Worm (Caenorhabditis elegans) whole organism, mixed stage, embryonic: ENCODE measurements around the gene skr-3.

Source experiments
- M03D4.4 ChIP-seq: sonication (generic microtip); optimal IDR thresholded peaks from 2 replicates; lab custom pipeline; 2017; ENCODE audit warnings: mild to moderate bottlenecking, missing genetic modification characterization, missing compliant biosample characterization
- bed-3 ChIP-seq: fragments of 200-800 bp; sonication (Bioruptor generic); optimal IDR thresholded peaks from 3 replicates; lab custom pipeline; 2018; ENCODE audit warnings: mild to moderate bottlenecking, missing genetic modification characterization, moderate library complexity, missing compliant biosample characterization
- blmp-1 ChIP-seq: fragments of 150-350 bp; optimal IDR thresholded peaks from 2 replicates; lab custom pipeline; 2014; ENCODE audit warnings: missing biosample characterization, missing genetic modification characterization
- ceh-39 ChIP-seq: fragments of 150-350 bp; optimal IDR thresholded peaks from 2 replicates; lab custom pipeline; 2014; ENCODE audit warnings: missing biosample characterization, missing genetic modification characterization
- ceh-43 ChIP-seq: fragments of 200-800 bp; sonication (Bioruptor generic); optimal IDR thresholded peaks from 2 replicates; lab custom pipeline; 2018; ENCODE audit warnings: mild to moderate bottlenecking, missing genetic modification characterization, moderate library complexity, missing compliant biosample characterization
- ceh-83 ChIP-seq: fragments of 200-800 bp; sonication (Bioruptor generic); optimal IDR thresholded peaks from 2 replicates; lab custom pipeline; 2018; ENCODE audit warnings: mild to moderate bottlenecking, missing genetic modification characterization, missing compliant biosample characterization
- ces-1 ChIP-seq: fragments of 150-350 bp; optimal IDR thresholded peaks from 2 replicates; lab custom pipeline; 2014; ENCODE audit warnings: missing biosample characterization, missing genetic modification reagents, missing genetic modification characterization
- cnd-1 ChIP-seq: fragments of 200-800 bp; sonication (Bioruptor generic); optimal IDR thresholded peaks from 2 replicates; lab custom pipeline; 2018; ENCODE audit warnings: mild to moderate bottlenecking, missing genetic modification characterization, missing compliant biosample characterization
- drap-1 ChIP-seq: fragments of 200-800 bp; sonication (Bioruptor generic); optimal IDR thresholded peaks from 3 replicates; lab custom pipeline; 2018; ENCODE audit warnings: mild to moderate bottlenecking, missing genetic modification characterization, missing compliant biosample characterization
- elt-1 ChIP-seq: sonication (generic microtip); optimal IDR thresholded peaks from 2 replicates; lab custom pipeline; 2017; ENCODE audit warnings: missing genetic modification characterization, mild to moderate bottlenecking, missing compliant biosample characterization, antibody characterized with exemption, moderate library complexity, borderline replicate concordance; ENCODE audit not compliant: insufficient read depth
- elt-3 ChIP-seq: fragments of 150-350 bp; optimal IDR thresholded peaks from 2 replicates; lab custom pipeline; 2014; ENCODE audit warnings: missing biosample characterization, missing genetic modification characterization
- flh-1 ChIP-seq: fragments of 200-800 bp; sonication (Bioruptor generic); optimal IDR thresholded peaks from 2 replicates; lab custom pipeline; 2018; ENCODE audit warnings: mild to moderate bottlenecking, missing genetic modification characterization, moderate library complexity, missing compliant biosample characterization
- ham-2 ChIP-seq: fragments of 200-800 bp; sonication (Bioruptor generic); optimal IDR thresholded peaks from 2 replicates; lab custom pipeline; 2018; ENCODE audit warnings: mild to moderate bottlenecking, missing genetic modification characterization, missing compliant biosample characterization
- hlh-1 ChIP-seq: fragments of 150-350 bp; optimal IDR thresholded peaks from 2 replicates; lab custom pipeline; 2014; ENCODE audit warnings: missing biosample characterization, missing genetic modification reagents, missing genetic modification characterization
- lin-32 ChIP-seq: fragments of 200-800 bp; sonication (Bioruptor generic); optimal IDR thresholded peaks from 2 replicates; lab custom pipeline; 2018; ENCODE audit warnings: mild to moderate bottlenecking, missing genetic modification characterization, missing compliant biosample characterization
- lsy-2 ChIP-seq: fragments of 150-350 bp; optimal IDR thresholded peaks from 2 replicates; lab custom pipeline; 2014; ENCODE audit warnings: missing biosample characterization, missing genetic modification characterization
- mab-5 ChIP-seq: fragments of 150-350 bp; optimal IDR thresholded peaks from 2 replicates; lab custom pipeline; 2014; ENCODE audit warnings: missing biosample characterization, missing genetic modification characterization
- mep-1 ChIP-seq: fragments of 150-350 bp; optimal IDR thresholded peaks from 2 replicates; lab custom pipeline; 2017; ENCODE audit warnings: missing biosample characterization, missing genetic modification reagents, missing genetic modification characterization, inconsistent platforms
- mls-2 ChIP-seq: sonication (generic microtip); optimal IDR thresholded peaks from 2 replicates; lab custom pipeline; 2016; ENCODE audit warnings: mild to moderate bottlenecking, missing genetic modification characterization, moderate library complexity, missing compliant biosample characterization
- nhr-2 ChIP-seq: fragments of 150-350 bp; optimal IDR thresholded peaks from 2 replicates; lab custom pipeline; 2014; ENCODE audit warnings: missing biosample characterization, missing genetic modification characterization
- nhr-28 ChIP-seq: fragments of 150-350 bp; optimal IDR thresholded peaks from 2 replicates; lab custom pipeline; 2014; ENCODE audit warnings: missing biosample characterization, missing genetic modification characterization
- nhr-76 ChIP-seq: sonication (generic microtip); optimal IDR thresholded peaks from 2 replicates; lab custom pipeline; 2017; ENCODE audit warnings: missing biosample characterization, missing genetic modification characterization
- pha-4 ChIP-seq: fragments of 150-350 bp; optimal IDR thresholded peaks from 2 replicates; lab custom pipeline; 2018; ENCODE audit warnings: missing biosample characterization, missing genetic modification reagents, missing genetic modification characterization
- sem-2 ChIP-seq: fragments of 200-800 bp; sonication (Bioruptor generic); optimal IDR thresholded peaks from 2 replicates; lab custom pipeline; 2018; ENCODE audit warnings: mild to moderate bottlenecking, missing genetic modification characterization, missing compliant biosample characterization
- snpc-4 ChIP-seq: fragments of 150-350 bp; optimal IDR thresholded peaks from 2 replicates; lab custom pipeline; 2014; ENCODE audit warnings: missing biosample characterization, missing genetic modification characterization
- sptf-1 ChIP-seq: sonication (generic microtip); optimal IDR thresholded peaks from 2 replicates; lab custom pipeline; 2017; ENCODE audit warnings: mild to moderate bottlenecking, missing genetic modification characterization, moderate library complexity, missing compliant biosample characterization
- tbx-8 ChIP-seq: fragments of 200-800 bp; sonication (Bioruptor generic); optimal IDR thresholded peaks from 2 replicates; lab custom pipeline; 2018; ENCODE audit warnings: mild to moderate bottlenecking, missing genetic modification characterization, moderate library complexity, missing compliant biosample characterization
- unc-120 ChIP-seq: sonication (generic microtip); optimal IDR thresholded peaks from 2 replicates; lab custom pipeline; 2017; ENCODE audit warnings: missing genetic modification characterization, missing compliant biosample characterization; ENCODE audit not compliant: poor library complexity, severe bottlenecking
- unc-39 ChIP-seq: fragments of 150-350 bp; optimal IDR thresholded peaks from 2 replicates; lab custom pipeline; 2014; ENCODE audit warnings: missing biosample characterization, missing genetic modification characterization
- unc-62 ChIP-seq: fragments of 150-350 bp; optimal IDR thresholded peaks from 2 replicates; lab custom pipeline; 2014; ENCODE audit warnings: missing biosample characterization, missing genetic modification reagents, missing genetic modification characterization
- ztf-11 ChIP-seq: fragments of 150-350 bp; optimal IDR thresholded peaks from 2 replicates; lab custom pipeline; 2014; ENCODE audit warnings: missing biosample characterization, missing genetic modification characterization

Gene skr-3

ce11 chrV:16131249-16131648 lies 10.4 kb downstream of the skr-3 start, which contains the start of gene fbxa-142:
Gene fbxa-142, minus strand, starts transcription at chrV:16131349.
- TF ChIP-seq elt-1 (tag; lab: Kevin White, UChicago) (no peak), ceh-43 (GFP tag; lab: Kevin White, UChicago) (no peak), ceh-83 (GFP tag; lab: Kevin White, UChicago) (no peak), hlh-1 (no peak), lsy-2 (no peak), mls-2 (no peak), blmp-1 (tag; lab: Kevin White, UChicago) (no peak), pha-4 (tag; lab: Kevin White, UChicago) (no peak), snpc-4 (tag; lab: Kevin White, UChicago) (no peak), nhr-76 (no peak), unc-62 (GFP tag; lab: Kevin White, UChicago) (no peak), elt-3 (tag; lab: Kevin White, UChicago) (no peak), nhr-28 (no peak), mep-1 (no peak), M03D4.4 (tag; lab: Kevin White, UChicago) (no peak)

ce11 chrV:16132215-16132614 lies 11.3 kb downstream of the skr-3 start:
- TF ChIP-seq hlh-1 (no peak), tbx-8 (GFP tag; lab: Kevin White, UChicago) (no peak), ceh-83 (GFP tag; lab: Kevin White, UChicago) (no peak), sem-2 (GFP tag; lab: Kevin White, UChicago) (no peak), bed-3 (GFP tag; lab: Kevin White, UChicago) (no peak), unc-39 (tag; lab: Kevin White, UChicago) (no peak), lsy-2 (no peak), pha-4 (tag; lab: Kevin White, UChicago) (no peak), unc-62 (GFP tag; lab: Kevin White, UChicago) (no peak), mep-1 (no peak), blmp-1 (tag; lab: Kevin White, UChicago) (no peak), nhr-76 (no peak), nhr-28 (no peak), mab-5 (tag; lab: Kevin White, UChicago) (no peak), ces-1 (GFP tag; lab: Kevin White, UChicago) (no peak)

ce11 chrV:16132705-16133104 lies 11.8 kb downstream of the skr-3 start, which contains the start of gene fbxa-144:
Gene fbxa-144, minus strand, starts transcription at chrV:16132805.
- TF ChIP-seq mls-2, result no peak
- TF ChIP-seq unc-39 (tag; lab: Kevin White, UChicago), result no peak
- no peak for TF ChIP-seq lin-32 (GFP tag; lab: Kevin White, UChicago)
- no peak for TF ChIP-seq ztf-11
- no peak for TF ChIP-seq unc-120
- no peak for TF ChIP-seq ceh-43 (GFP tag; lab: Kevin White, UChicago)
- no peak for TF ChIP-seq flh-1 (GFP tag; lab: Kevin White, UChicago)
- no peak for TF ChIP-seq ham-2 (GFP tag; lab: Kevin White, UChicago)
- TF ChIP-seq nhr-2, result no peak
- TF ChIP-seq elt-1 (tag; lab: Kevin White, UChicago), result no peak
- no peak for TF ChIP-seq ceh-39 (tag; lab: Kevin White, UChicago)
- no peak for TF ChIP-seq mep-1
- TF ChIP-seq drap-1 (GFP tag; lab: Kevin White, UChicago), result no peak
- no peak for TF ChIP-seq bed-3 (GFP tag; lab: Kevin White, UChicago)
- no peak for TF ChIP-seq snpc-4 (tag; lab: Kevin White, UChicago)

- TF ChIP-seq sem-2 (GFP tag; lab: Kevin White, UChicago) (no peak), elt-1 (tag; lab: Kevin White, UChicago) (no peak), bed-3 (GFP tag; lab: Kevin White, UChicago) (no peak), blmp-1 (tag; lab: Kevin White, UChicago) (no peak), mab-5 (tag; lab: Kevin White, UChicago) (no peak), elt-3 (tag; lab: Kevin White, UChicago) (no peak), ham-2 (GFP tag; lab: Kevin White, UChicago) (no peak), lsy-2 (no peak), ceh-83 (GFP tag; lab: Kevin White, UChicago) (no peak), tbx-8 (GFP tag; lab: Kevin White, UChicago) (no peak)
Observed at ce11 chrV:16137043-16137442, 16.2 kb downstream of the skr-3 start, which contains the start of gene F44G3.7. Gene F44G3.7, minus strand, starts transcription at chrV:16137143.

ce11 chrV:16139529-16139928 lies 18.6 kb downstream of the skr-3 start, which contains the start of gene clc-11:
Gene clc-11, minus strand, starts transcription at chrV:16139629.
- TF ChIP-seq ceh-83 (GFP tag; lab: Kevin White, UChicago) (no peak), flh-1 (GFP tag; lab: Kevin White, UChicago) (no peak), elt-3 (tag; lab: Kevin White, UChicago) (no peak), mls-2 (no peak), sem-2 (GFP tag; lab: Kevin White, UChicago) (no peak), sptf-1 (tag; lab: Kevin White, UChicago) (no peak), ceh-43 (GFP tag; lab: Kevin White, UChicago) (no peak), cnd-1 (tag; lab: Kevin White, UChicago) (no peak), drap-1 (GFP tag; lab: Kevin White, UChicago) (no peak)
